Fruit fly (Drosophila melanogaster): ENCODE results near the gene ppan.
A peak's percentile ranks its signal among the peaks of the same experiment; 100 is the strongest.

The ppan gene

DNA sequence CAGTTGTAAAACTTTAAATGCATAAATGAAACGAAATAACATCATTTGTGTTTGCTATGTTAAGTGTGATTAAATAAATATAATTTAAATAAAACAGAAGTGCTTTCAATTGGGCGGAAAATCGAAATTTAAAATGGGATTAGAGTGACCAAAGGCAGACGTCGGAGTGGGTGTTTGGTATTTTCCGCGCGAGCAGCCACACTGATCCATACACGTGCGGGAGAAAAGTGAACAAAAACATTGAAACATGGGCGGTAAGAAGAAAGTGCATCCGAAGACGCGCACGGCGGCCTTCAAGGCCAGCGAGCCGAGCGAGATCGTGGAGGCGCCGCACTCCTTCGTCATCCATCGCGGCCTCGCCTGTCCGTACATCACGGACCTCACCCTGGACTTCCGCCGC lies at the start of gene ppan (continued):
- TF ChIP-seq cad (GFP tag; optimal IDR thresholded peaks at IDR 0.05) (no peak), Vsx1 (GFP tag; optimal IDR thresholded peaks at IDR 0.05) (no peak), Bdp1 (GFP tag; optimal IDR thresholded peaks at IDR 0.05) (no peak), ken (GFP tag; IDR thresholded peaks at IDR 0.05) (no peak), run (tag; optimal IDR thresholded peaks at IDR 0.05) (no peak), emc (GFP tag; optimal IDR thresholded peaks at IDR 0.05) (no peak), Myb (GFP tag; optimal IDR thresholded peaks at IDR 0.05) (no peak), amos (GFP tag; IDR thresholded peaks at IDR 0.05; ENCODE audit: partially characterized antibody) (peak; percentile 36; the same call in 1 of the 2 replicates), CG17359 (tag; optimal IDR thresholded peaks at IDR 0.05) (no peak), CG10321 (GFP tag; IDR thresholded peaks at IDR 0.05) (no peak), CG3847 (GFP tag; IDR thresholded peaks at IDR 0.05) (peak; percentile 53; the same call in 1 of the 2 replicates), CG14710 (tag; optimal IDR thresholded peaks at IDR 0.05) (peak; percentile 42), aop (GFP tag; IDR thresholded peaks at IDR 0.05) (no peak), salm (tag; optimal IDR thresholded peaks at IDR 0.05) (no peak), unc-4 (GFP tag; IDR thresholded peaks at IDR 0.05; ENCODE audit: partially characterized antibody) (peak; percentile 35; the same call in 1 of the 2 replicates), Atf6 (GFP tag; IDR thresholded peaks at IDR 0.05) (no peak), insv (GFP tag; optimal IDR thresholded peaks at IDR 0.05) (no peak), fd3F (GFP tag; optimal IDR thresholded peaks at IDR 0.05) (no peak), ssp (GFP tag; IDR thresholded peaks at IDR 0.05) (peak; percentile 46), CG8944 (GFP tag; optimal IDR thresholded peaks at IDR 0.05) (no peak), Mrtf (GFP tag; IDR thresholded peaks at IDR 0.05) (no peak), Sry-δ (GFP tag; optimal IDR thresholded peaks at IDR 0.05) (peak; percentile 20), CG8924 (tag; optimal IDR thresholded peaks at IDR 0.05) (no peak), wor (GFP tag; IDR thresholded peaks at IDR 0.05) (no peak), CG10274 (GFP tag; optimal IDR thresholded peaks at IDR 0.05) (no peak), Gsc (GFP tag; IDR thresholded peaks at IDR 0.05) (no peak), dati (GFP tag; IDR thresholded peaks at IDR 0.05) (no peak), tup (GFP tag; optimal IDR thresholded peaks at IDR 0.05) (no peak), HLHmδ (GFP tag; optimal IDR thresholded peaks at IDR 0.05) (no peak), dimm (GFP tag; IDR thresholded peaks at IDR 0.05) (no peak), pita (GFP tag; optimal IDR thresholded peaks at IDR 0.05) (no peak), Kr (GFP tag; optimal IDR thresholded peaks at IDR 0.05) (no peak), Max (GFP tag; optimal IDR thresholded peaks at IDR 0.05) (peak; percentile 91), gce (GFP tag; IDR thresholded peaks at IDR 0.05) (no peak), zfh2 (GFP tag; optimal IDR thresholded peaks at IDR 0.05) (no peak), tll (GFP tag; optimal IDR thresholded peaks at IDR 0.05) (no peak), CG10267 (tag; optimal IDR thresholded peaks at IDR 0.05) (peak; percentile 31), cg (GFP tag; optimal IDR thresholded peaks at IDR 0.05) (no peak), pzg (GFP tag; optimal IDR thresholded peaks at IDR 0.05) (peak; percentile 78), CG18619 (GFP tag; optimal IDR thresholded peaks at IDR 0.05) (no peak), HLH3B (GFP tag; IDR thresholded peaks at IDR 0.05) (no peak), Abd-B (GFP tag; optimal IDR thresholded peaks at IDR 0.05) (no peak), CG15514 (GFP tag; optimal IDR thresholded peaks at IDR 0.05) (peak; percentile 66), her (GFP tag; optimal IDR thresholded peaks at IDR 0.05) (no peak), Doc3 (GFP tag; IDR thresholded peaks at IDR 0.05; ENCODE audit: partially characterized antibody) (peak; percentile 41; the same call in 1 of the 3 replicates), CG10565 (GFP tag; optimal IDR thresholded peaks at IDR 0.05) (no peak), ind (GFP tag; optimal IDR thresholded peaks at IDR 0.05) (no peak), CG30020 (tag; optimal IDR thresholded peaks at IDR 0.05) (peak; percentile 10), CG14860 (GFP tag; IDR thresholded peaks at IDR 0.05; ENCODE audit: partially characterized antibody) (no peak), Hr78 (GFP tag; optimal IDR thresholded peaks at IDR 0.05) (no peak), CG2199 (GFP tag; IDR thresholded peaks at IDR 0.05) (no peak)
